Worm (Caenorhabditis elegans): ENCODE measurements around the gene F20C5.11.

F20C5.11 gene

ce11 chrIV:8758620-8759019 lies 3.2 kb downstream of the F20C5.11 start:
- TF ChIP-seq hmg-1.2 (GFP tag; IDR thresholded peaks at IDR 0.05) (peak; percentile 47; the same call in 1 of the 2 replicates), Y53F4B.3 (GFP tag; IDR thresholded peaks at IDR 0.05) (no peak), hlh-12 (tag; optimal IDR thresholded peaks at IDR 0.05) (no peak), madf-10 (tag; optimal IDR thresholded peaks at IDR 0.05) (peak; percentile 99), aptf-3 (GFP tag; IDR thresholded peaks at IDR 0.05) (no peak), nhr-179 (tag; optimal IDR thresholded peaks at IDR 0.05) (no peak)

- no peak for TF ChIP-seq ceh-58 (GFP tag; IDR thresholded peaks at IDR 0.05)
- no peak for TF ChIP-seq die-1 (tag; optimal IDR thresholded peaks at IDR 0.05)
- TF ChIP-seq K11D2.4 (GFP tag; IDR thresholded peaks at IDR 0.05): no peak
- peak; percentile 83 for TF ChIP-seq madf-10 (tag; optimal IDR thresholded peaks at IDR 0.05)
- TF ChIP-seq F10E7.11 (tag; optimal IDR thresholded peaks at IDR 0.05): no peak
- no peak for TF ChIP-seq ztf-3 (GFP tag; optimal IDR thresholded peaks at IDR 0.05)
- no peak for TF ChIP-seq madf-8 (GFP tag; conservative IDR thresholded peaks at IDR 0.05)
- no peak for TF ChIP-seq pha-4 (tag; optimal IDR thresholded peaks at IDR 0.05)
- TF ChIP-seq nhr-80 (tag; optimal IDR thresholded peaks at IDR 0.05): peak; percentile 74
- TF ChIP-seq atf-7 (tag; optimal IDR thresholded peaks at IDR 0.05): no peak
Observed at ce11 chrIV:8757729-8758128, 4.1 kb downstream of the F20C5.11 start.

- TF ChIP-seq nfya-1 (tag; optimal IDR thresholded peaks at IDR 0.05; ENCODE audit: borderline replicate concordance, insufficient read depth) (no peak), efl-1 (GFP tag; optimal IDR thresholded peaks at IDR 0.05) (peak; percentile 53), dpff-1 (tag; optimal IDR thresholded peaks at IDR 0.05) (no peak), Y53G8AR.9 (GFP tag; conservative IDR thresholded peaks at IDR 0.05) (no peak), sdz-38 (tag; optimal IDR thresholded peaks at IDR 0.05) (no peak), somi-1 (GFP tag; optimal IDR thresholded peaks at IDR 0.05) (no peak), lsy-27 (tag; optimal IDR thresholded peaks at IDR 0.05; ENCODE audit: borderline replicate concordance, insufficient read depth) (no peak), F23B12.7 (tag; optimal IDR thresholded peaks at IDR 0.05; ENCODE audit: insufficient read depth) (no peak), dpl-1 (GFP tag; optimal IDR thresholded peaks at IDR 0.05) (peak; percentile 16), B0261.1 (tag; optimal IDR thresholded peaks at IDR 0.05) (no peak), D2030.7 (GFP tag; IDR thresholded peaks at IDR 0.05) (no peak), ccch-3 (GFP tag; optimal IDR thresholded peaks at IDR 0.05) (no peak)
Observed at ce11 chrIV:8754727-8755126, 7.1 kb downstream of the F20C5.11 start, which contains the start of gene elli-1. elli-1 (minus strand) TSS chrIV:8754827.

ce11 chrIV:8754146-8754545 lies 7.7 kb downstream of the F20C5.11 start:
- TF ChIP-seq efl-1 (GFP tag; optimal IDR thresholded peaks at IDR 0.05) (peak; percentile 0), ztf-18 (tag; optimal IDR thresholded peaks at IDR 0.05) (no peak), unc-130 (GFP tag; optimal IDR thresholded peaks at IDR 0.05) (no peak), nfya-2 (GFP tag; IDR thresholded peaks at IDR 0.05) (no peak), F23B12.7 (tag; optimal IDR thresholded peaks at IDR 0.05; ENCODE audit: insufficient read depth) (peak; percentile 5), F33H1.4 (GFP tag; IDR thresholded peaks at IDR 0.05) (peak; percentile 81; the same call in 1 of the 2 replicates), madf-6 (GFP tag; IDR thresholded peaks at IDR 0.05) (no peak), dpff-1 (tag; optimal IDR thresholded peaks at IDR 0.05) (no peak), cebp-2 (GFP tag; IDR thresholded peaks at IDR 0.05) (no peak), akir-1 (GFP tag; optimal IDR thresholded peaks at IDR 0.05) (no peak), lsl-1 (GFP tag; optimal IDR thresholded peaks at IDR 0.05) (peak; percentile 79)
